Worm (Caenorhabditis elegans): Measurements from ENCODE around the gene T01C4.8.

DNA sequence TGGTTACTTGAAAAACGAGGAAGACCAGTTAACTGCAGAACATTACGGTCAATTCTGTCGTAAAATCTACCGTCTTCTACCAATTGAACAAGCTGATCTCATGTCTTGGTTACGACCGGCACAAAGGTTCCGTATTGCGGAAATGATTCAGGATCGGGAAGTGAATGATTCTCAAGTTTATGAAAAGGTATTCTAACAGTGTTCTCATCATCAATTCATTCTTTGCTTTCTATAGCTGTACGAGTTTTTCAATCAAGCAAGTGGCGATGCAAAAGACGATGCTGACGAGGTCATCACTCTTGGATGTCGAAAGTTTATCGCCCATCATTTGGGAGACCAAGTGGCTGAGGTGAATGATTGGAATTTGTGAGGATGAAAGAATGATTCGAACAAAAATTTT lies 42.0 kb downstream of the T01C4.8 start:
- TF ChIP-seq nhr-23 (tag; optimal IDR thresholded peaks at IDR 0.05) (no peak), ceh-82 (tag; optimal IDR thresholded peaks at IDR 0.05) (no peak), elt-3 (tag; optimal IDR thresholded peaks at IDR 0.05) (no peak), lsy-12 (tag; optimal IDR thresholded peaks at IDR 0.05) (no peak), zag-1 (tag; optimal IDR thresholded peaks at IDR 0.05) (no peak), mdl-1 (tag; optimal IDR thresholded peaks at IDR 0.05) (no peak), pha-4 (tag; optimal IDR thresholded peaks at IDR 0.05) (no peak), nhr-237 (tag; optimal IDR thresholded peaks at IDR 0.05) (no peak), nhr-11 (tag; optimal IDR thresholded peaks at IDR 0.05) (no peak), ama-1 (optimal IDR thresholded peaks at IDR 0.05) (no peak)

Data from whole organism, L3 larva.